Fruit fly (Drosophila melanogaster): Measurements from ENCODE around the gene Obp18a.

Obp18a gene

DNA sequence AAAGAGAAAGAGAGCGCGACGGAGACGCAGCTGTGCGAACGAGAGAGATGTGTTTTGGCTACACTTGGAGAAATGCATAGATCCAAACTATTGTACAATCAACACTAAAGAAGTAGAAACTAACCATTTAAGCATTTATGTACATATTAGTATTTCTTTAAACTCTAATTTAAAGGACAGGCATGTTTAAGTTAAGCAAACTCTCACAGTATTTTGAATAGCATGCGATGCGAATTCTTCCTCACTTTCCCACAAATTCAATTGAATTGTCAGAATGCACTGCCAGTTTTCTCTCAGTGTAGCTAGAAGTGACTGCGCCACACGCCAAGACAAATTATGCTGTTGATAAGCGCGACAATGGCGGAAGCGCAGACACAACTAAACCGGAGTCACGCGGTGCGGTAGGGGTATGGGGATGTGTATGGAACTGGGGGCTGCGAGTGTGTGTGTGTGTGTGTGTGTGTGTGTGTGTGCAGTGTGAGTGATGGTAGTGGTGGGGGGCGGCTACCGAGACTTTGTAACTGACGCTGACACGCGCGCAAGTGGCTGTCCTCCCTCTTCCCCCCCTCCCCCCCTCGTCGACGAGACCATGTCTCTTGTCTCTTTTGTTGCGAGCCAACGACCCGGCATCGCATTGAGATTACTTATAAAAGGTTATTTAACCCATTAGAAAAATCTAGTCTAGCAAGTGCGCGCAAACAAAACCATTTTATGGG is 28.7 kb downstream of the Obp18a start (continued):
- TF ChIP-seq lbe (GFP tag; optimal IDR thresholded peaks at IDR 0.05) = no peak
- peak; percentile 29 for TF ChIP-seq CG12391 (tag; optimal IDR thresholded peaks at IDR 0.05)
- TF ChIP-seq CG10209 (GFP tag; optimal IDR thresholded peaks at IDR 0.05) = peak; percentile 32
- no peak for TF ChIP-seq CG12104 (GFP tag; optimal IDR thresholded peaks at IDR 0.05)
- peak; percentile 38 for TF ChIP-seq Fer3 (tag; optimal IDR thresholded peaks at IDR 0.05)
- no peak for TF ChIP-seq CG14965 (GFP tag; optimal IDR thresholded peaks at IDR 0.05; ENCODE audit: borderline replicate concordance)
- peak; percentile 54 for TF ChIP-seq row (GFP tag; IDR thresholded peaks at IDR 0.05)
- no peak for TF ChIP-seq knrl (GFP tag; IDR thresholded peaks at IDR 0.05; ENCODE audit: partially characterized antibody)
- peak; percentile 70 for TF ChIP-seq crol (GFP tag; IDR thresholded peaks at IDR 0.05)
- TF ChIP-seq pum (GFP tag; optimal IDR thresholded peaks at IDR 0.05) = peak; percentile 15
- TF ChIP-seq CG17328 (GFP tag; IDR thresholded peaks at IDR 0.05) = peak; percentile 29; the same call in 1 of the 2 replicates
- peak; percentile 5 for TF ChIP-seq Hand (GFP tag; optimal IDR thresholded peaks at IDR 0.05)
- no peak for TF ChIP-seq Dad (GFP tag; optimal IDR thresholded peaks at IDR 0.05)
- TF ChIP-seq CG7556 (GFP tag; optimal IDR thresholded peaks at IDR 0.05) = peak; percentile 57
- TF ChIP-seq croc (GFP tag; conservative IDR thresholded peaks at IDR 0.05) = peak; percentile 31; the same call in 2 of the 3 replicates
- TF ChIP-seq Rfx (GFP tag; IDR thresholded peaks at IDR 0.05) = peak; percentile 37
- TF ChIP-seq fd3F (GFP tag; optimal IDR thresholded peaks at IDR 0.05) = no peak
- peak; percentile 65 for TF ChIP-seq CG18599 (GFP tag; optimal IDR thresholded peaks at IDR 0.05)
- no peak for TF ChIP-seq CG17612 (GFP tag; IDR thresholded peaks at IDR 0.05)
- TF ChIP-seq Atf3 (GFP tag; optimal IDR thresholded peaks at IDR 0.05) = no peak
- TF ChIP-seq CG10274 (GFP tag; optimal IDR thresholded peaks at IDR 0.05) = peak; percentile 10
- no peak for TF ChIP-seq Elba2 (GFP tag; optimal IDR thresholded peaks at IDR 0.05)
- TF ChIP-seq CG31441 (GFP tag; IDR thresholded peaks at IDR 0.05) = peak; percentile 39; the same call in 1 of the 2 replicates
- TF ChIP-seq NC2α (GFP tag; optimal IDR thresholded peaks at IDR 0.05) = no peak
- peak; percentile 7 for TF ChIP-seq CG13296 (GFP tag; optimal IDR thresholded peaks at IDR 0.05)
- no peak for TF ChIP-seq Dbx (GFP tag; IDR thresholded peaks at IDR 0.05)
- TF ChIP-seq Ets65A (GFP tag) = peak; percentile 89
- peak; percentile 28 for TF ChIP-seq slou (GFP tag; optimal IDR thresholded peaks at IDR 0.05)
- TF ChIP-seq PHDP (tag; optimal IDR thresholded peaks at IDR 0.05) = peak; percentile 42
- peak; percentile 65; the same call in 2 of the 3 replicates for TF ChIP-seq dysf (GFP tag; IDR thresholded peaks at IDR 0.05)
- TF ChIP-seq CG10959 (GFP tag; IDR thresholded peaks at IDR 0.05) = no peak
- no peak for TF ChIP-seq CG6254 (GFP tag; optimal IDR thresholded peaks at IDR 0.05)
- TF ChIP-seq eve (GFP tag; optimal IDR thresholded peaks at IDR 0.05) = peak in 1 of 2 experiments; percentile 78
- peak; percentile 48 for TF ChIP-seq Sox102F (GFP tag; optimal IDR thresholded peaks at IDR 0.05)
- no peak for TF ChIP-seq CG11085 (GFP tag; IDR thresholded peaks at IDR 0.05)
- TF ChIP-seq CG2120 (GFP tag; optimal IDR thresholded peaks at IDR 0.05) = peak; percentile 58
- TF ChIP-seq CG9797 (GFP tag; optimal IDR thresholded peaks at IDR 0.05) = no peak
- peak; percentile 50 for TF ChIP-seq CG13424 (tag; optimal IDR thresholded peaks at IDR 0.05)
- TF ChIP-seq pros (GFP tag; optimal IDR thresholded peaks at IDR 0.05) = no peak
- TF ChIP-seq grn (GFP tag; optimal IDR thresholded peaks at IDR 0.05) = no peak
- no peak for TF ChIP-seq pb (GFP tag; optimal IDR thresholded peaks at IDR 0.05)
- TF ChIP-seq CG14860 (GFP tag; IDR thresholded peaks at IDR 0.05; ENCODE audit: partially characterized antibody) = no peak
- TF ChIP-seq esg (GFP tag; conservative IDR thresholded peaks at IDR 0.05) = peak; percentile 52
- no peak for TF ChIP-seq Gsc (GFP tag; IDR thresholded peaks at IDR 0.05)
- TF ChIP-seq CG5180 (GFP tag; optimal IDR thresholded peaks at IDR 0.05) = peak; percentile 8
- peak; percentile 68 for TF ChIP-seq CG2678 (tag; optimal IDR thresholded peaks at IDR 0.05)
- peak; percentile 19 for TF ChIP-seq CG8388 (GFP tag; optimal IDR thresholded peaks at IDR 0.05)
- no peak for TF ChIP-seq lov (optimal IDR thresholded peaks at IDR 0.05)
- TF ChIP-seq lov (GFP tag; IDR thresholded peaks at IDR 0.05) = no peak
- peak; percentile 38 for TF ChIP-seq CG9437 (GFP tag; optimal IDR thresholded peaks at IDR 0.05)
